Fruit fly (Drosophila melanogaster): Measurements from ENCODE around the gene Afti.

dm6 chr3R:14287980-14288379 is 38.5 kb downstream of the Afti start:
- TF ChIP-seq CG1620 (GFP tag; optimal IDR thresholded peaks at IDR 0.05) (no peak), tj (GFP tag; optimal IDR thresholded peaks at IDR 0.05) (no peak), CG5204 (GFP tag; optimal IDR thresholded peaks at IDR 0.05) (no peak), pad (GFP tag; optimal IDR thresholded peaks at IDR 0.05) (no peak), kay (GFP tag; ENCODE audit: borderline replicate concordance) (peak; percentile 46), CG7101 (tag; optimal IDR thresholded peaks at IDR 0.05) (no peak)

Data from whole organism, adult.